Fruit fly (Drosophila melanogaster): ENCODE results near the gene CG14223.

CG14223 gene

dm6 chrX:19663859-19664728 lies at the start of gene CG14223, which contains the start of gene Ssu72 (continued):
- TF ChIP-seq Sox102F (GFP tag; optimal IDR thresholded peaks at IDR 0.05): no peak
- TF ChIP-seq jing (GFP tag; optimal IDR thresholded peaks at IDR 0.05): no peak
- TF ChIP-seq CG11723 (GFP tag; optimal IDR thresholded peaks at IDR 0.05): no peak
- TF ChIP-seq ems (GFP tag; optimal IDR thresholded peaks at IDR 0.05): no peak
- no peak for TF ChIP-seq zf30C (GFP tag; optimal IDR thresholded peaks at IDR 0.05)
- no peak for TF ChIP-seq Asciz (GFP tag; optimal IDR thresholded peaks at IDR 0.05)
- TF ChIP-seq CG13624 (GFP tag; optimal IDR thresholded peaks at IDR 0.05): no peak
- TF ChIP-seq CG43689 (GFP tag; IDR thresholded peaks at IDR 0.05): no peak
- TF ChIP-seq wdn (GFP tag; IDR thresholded peaks at IDR 0.05): no peak
- TF ChIP-seq Bteb2 (GFP tag; optimal IDR thresholded peaks at IDR 0.05): no peak
- no peak for TF ChIP-seq Abd-B (GFP tag; optimal IDR thresholded peaks at IDR 0.05)
- no peak for TF ChIP-seq en (GFP tag; optimal IDR thresholded peaks at IDR 0.05)
- peak; percentile 95 for TF ChIP-seq CG3847 (GFP tag; IDR thresholded peaks at IDR 0.05)
- TF ChIP-seq sens (GFP tag): peak; percentile 67
- TF ChIP-seq CG10462 (GFP tag; optimal IDR thresholded peaks at IDR 0.05): no peak
- no peak for TF ChIP-seq CTCF (GFP tag; optimal IDR thresholded peaks at IDR 0.05)
- no peak for TF ChIP-seq aop (GFP tag; IDR thresholded peaks at IDR 0.05)
- no peak for TF ChIP-seq tio (GFP tag; optimal IDR thresholded peaks at IDR 0.05)
- no peak for TF ChIP-seq CG6254 (GFP tag; optimal IDR thresholded peaks at IDR 0.05)
- TF ChIP-seq CG30431 (GFP tag; optimal IDR thresholded peaks at IDR 0.05): no peak
- TF ChIP-seq CG5953 (GFP tag; IDR thresholded peaks at IDR 0.05): no peak
- TF ChIP-seq nmo (GFP tag; optimal IDR thresholded peaks at IDR 0.05): no peak
- no peak for TF ChIP-seq seq (GFP tag; IDR thresholded peaks at IDR 0.05)
- TF ChIP-seq CG2678 (tag; optimal IDR thresholded peaks at IDR 0.05): no peak
- no peak for TF ChIP-seq Max (GFP tag; optimal IDR thresholded peaks at IDR 0.05)
- TF ChIP-seq tx (GFP tag; optimal IDR thresholded peaks at IDR 0.05): no peak
- 0 out of 4 replicates have a peak, but pooled peaks have one; percentile 52 for TF ChIP-seq chinmo (GFP tag; IDR thresholded peaks at IDR 0.05; ENCODE audit: partially characterized antibody)
- no peak for TF ChIP-seq dmrt99B (tag; optimal IDR thresholded peaks at IDR 0.05)
- peak; percentile 61; the same call in 1 of the 3 replicates for TF ChIP-seq hb (GFP tag; IDR thresholded peaks at IDR 0.05; ENCODE audit: partially characterized antibody)
- TF ChIP-seq Stat92E (GFP tag; optimal IDR thresholded peaks at IDR 0.05): no peak
- no peak for TF ChIP-seq Xrp1 (GFP tag; IDR thresholded peaks at IDR 0.05)
- no peak for TF ChIP-seq CG15269 (tag; optimal IDR thresholded peaks at IDR 0.05)
- TF ChIP-seq C15 (GFP tag; IDR thresholded peaks at IDR 0.05): no peak
- TF ChIP-seq CG14050 (GFP tag; IDR thresholded peaks at IDR 0.05): no peak
- peak; percentile 49; the same call in 2 of the 3 replicates for TF ChIP-seq CG14860 (GFP tag; IDR thresholded peaks at IDR 0.05; ENCODE audit: partially characterized antibody)
- TF ChIP-seq CG42726 (GFP tag; IDR thresholded peaks at IDR 0.05; ENCODE audit: partially characterized antibody): peak; percentile 64; the same call in 1 of the 2 replicates
- peak; percentile 31 for TF ChIP-seq CG14710 (tag; optimal IDR thresholded peaks at IDR 0.05)
- peak; percentile 71 for TF ChIP-seq Myb (GFP tag; optimal IDR thresholded peaks at IDR 0.05)
- peak; percentile 81 for TF ChIP-seq Bgb (GFP tag; IDR thresholded peaks at IDR 0.05; ENCODE audit: partially characterized antibody)
- TF ChIP-seq dati (GFP tag; IDR thresholded peaks at IDR 0.05): no peak
- TF ChIP-seq Hr39 (optimal IDR thresholded peaks at IDR 0.05): no peak
- no peak for TF ChIP-seq Tbp (GFP tag; optimal IDR thresholded peaks at IDR 0.05)
- no peak for TF ChIP-seq her (GFP tag; optimal IDR thresholded peaks at IDR 0.05)
- TF ChIP-seq CG10959 (GFP tag; IDR thresholded peaks at IDR 0.05): no peak
- no peak for TF ChIP-seq Atf6 (GFP tag; IDR thresholded peaks at IDR 0.05)
- no peak for TF ChIP-seq sd (tag; optimal IDR thresholded peaks at IDR 0.05)
- TF ChIP-seq Vsx1 (GFP tag; optimal IDR thresholded peaks at IDR 0.05): no peak
- no peak for TF ChIP-seq al (GFP tag; IDR thresholded peaks at IDR 0.05)
- TF ChIP-seq twi (tag; optimal IDR thresholded peaks at IDR 0.05): no peak
- TF ChIP-seq gsb-n (tag; optimal IDR thresholded peaks at IDR 0.05): no peak

All from whole organism, embryonic.